Worm (Caenorhabditis elegans) whole organism, late embryonic: Measurements from ENCODE around the gene ZK488.5.

Experiments
- dmd-4 ChIP-seq: sonication (generic microtip); optimal IDR thresholded peaks from 2 replicates; lab custom pipeline; 2016; ENCODE audit warnings: borderline replicate concordance, missing genetic modification characterization, missing compliant biosample characterization
- hlh-30 ChIP-seq: sonication (generic microtip); optimal IDR thresholded peaks from 2 replicates; lab custom pipeline; 2017; ENCODE audit warnings: antibody characterized with exemption, missing genetic modification characterization, missing compliant biosample characterization; ENCODE audit not compliant: insufficient read depth
- nfya-1 ChIP-seq: sonication (generic microtip); optimal IDR thresholded peaks from 2 replicates; lab custom pipeline; 2017; ENCODE audit warnings: missing genetic modification characterization, mild to moderate bottlenecking, missing compliant biosample characterization, antibody characterized with exemption, moderate library complexity
- tbx-2 ChIP-seq: sonication (generic microtip); optimal IDR thresholded peaks from 2 replicates; lab custom pipeline; 2016; ENCODE audit warnings: missing genetic modification characterization, missing compliant biosample characterization

The ZK488.5 gene

ce11 chrV:642750-643149 is 49.7 kb downstream of the ZK488.5 start, which contains the start of gene nhr-190:
Gene nhr-190 (minus strand): TSS chrV:642924.
- TF ChIP-seq dmd-4 (tag; lab: Kevin White, UChicago) (no peak), tbx-2 (tag; lab: Kevin White, UChicago) (no peak), nfya-1 (tag; lab: Kevin White, UChicago) (peak; percentile 18), hlh-30 (tag; lab: Kevin White, UChicago) (peak; percentile 29)
